In the genomic region with DNA sequence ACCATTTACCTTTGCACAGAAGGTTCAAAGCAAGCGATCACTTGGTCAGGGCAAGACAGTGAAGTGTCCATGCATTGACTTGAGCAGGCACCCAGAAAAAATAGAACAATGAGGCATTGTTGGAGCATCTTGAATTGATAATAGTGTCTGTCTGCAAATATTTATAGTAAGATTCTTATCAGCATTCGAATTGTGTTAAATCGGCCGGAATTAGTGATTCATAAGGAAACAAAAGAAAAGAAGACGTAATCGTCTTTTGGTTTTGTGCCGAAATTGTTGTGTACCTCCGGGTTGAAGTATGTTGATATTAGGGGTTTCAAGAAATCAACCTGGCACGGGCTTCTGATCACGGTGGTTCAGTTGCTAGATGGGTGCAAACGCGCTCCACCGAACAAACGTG, we compare ENCODE assay signal across 2 worm cellular contexts.
TF ChIP-seq lines count a peak whose summit lies in the region.

Gene F49F1.5 (minus strand): TSS at position 153 of the 400 bp plus-strand sequence.

TF ChIP-seq in whole organism, L1 larva, 84 proteins besides CTCF, POLR2A, EP300 and RAD21:
- TF ChIP-seq lin-35 (GFP tag; optimal IDR thresholded peaks at IDR 0.05; lab: Kevin White, UChicago) (no peak), elt-2 (tag; optimal IDR thresholded peaks at IDR 0.05; lab: Kevin White, UChicago) (peak; percentile 69)

TF ChIP-seq in whole organism, L3 larva, 47 proteins besides CTCF, POLR2A, EP300 and RAD21:
- TF ChIP-seq ztf-4 (tag; optimal IDR thresholded peaks at IDR 0.05; lab: Kevin White, UChicago) = no peak
- TF ChIP-seq elt-2 (tag; optimal IDR thresholded peaks at IDR 0.05; lab: Kevin White, UChicago) = peak; percentile 63

Comparison
In these comparisons a context has a peak if more than half of its experiments do, and no peak if none do; other contexts are left out.
1. Of the 26 proteins assayed by ChIP-seq in both whole organism, L1 larva and whole organism, L3 larva: peak only in whole organism, L1 larva: none; only in whole organism, L3 larva: none; in both: elt-2; in neither: 25.